Fruit fly (Drosophila melanogaster) whole organism, embryonic: ENCODE data around the gene CG32462.

ENCODE experiments used
- Abd-B ChIP-seq: fragments of 200-800 bp; sonication (Bioruptor generic); optimal IDR thresholded peaks from 2 replicates; lab custom pipeline; 2018; ENCODE audit warnings: missing biosample characterization, mild to moderate bottlenecking, missing genetic modification characterization, moderate library complexity
- Blimp-1 ChIP-seq: fragments of 200-800 bp; sonication (Bioruptor generic); optimal IDR thresholded peaks from 3 replicates; lab custom pipeline; 2018; ENCODE audit warnings: missing biosample characterization, missing genetic modification characterization, mild to moderate bottlenecking, moderate library complexity, missing genetic modification reagents
- CG10565 ChIP-seq: fragments of 200-800 bp; sonication (Bioruptor generic); optimal IDR thresholded peaks from 3 replicates; lab custom pipeline; 2016; ENCODE audit warnings: missing biosample characterization, mild to moderate bottlenecking, missing genetic modification characterization
- CG12744 ChIP-seq: fragments of 200-800 bp; sonication (Bioruptor generic); optimal IDR thresholded peaks from 2 replicates; lab custom pipeline; 2016; ENCODE audit warnings: missing biosample characterization, missing genetic modification characterization
- CG12769 ChIP-seq: fragments of 200-800 bp; sonication (Bioruptor generic); optimal IDR thresholded peaks from 2 replicates; lab custom pipeline; 2019; ENCODE audit warnings: missing biosample characterization, mild to moderate bottlenecking, missing genetic modification characterization, moderate library complexity
- CG13123 ChIP-seq: fragments of 200-800 bp; sonication (Bioruptor generic); optimal IDR thresholded peaks from 2 replicates; lab custom pipeline; 2016; ENCODE audit warnings: missing biosample characterization, missing genetic modification characterization
- CG14860 ChIP-seq: fragments of 200-800 bp; sonication (Bioruptor generic); IDR thresholded peaks from 3 replicates; pipeline ENCODE4 v1.3.6; 2022; ENCODE audit warnings: missing biosample characterization, missing genetic modification characterization; ENCODE audit not compliant: partially characterized antibody
- CG1832 ChIP-seq: fragments of 200-800 bp; sonication (Bioruptor generic); optimal IDR thresholded peaks from 2 replicates; lab custom pipeline; 2017; ENCODE audit warnings: missing biosample characterization, mild to moderate bottlenecking, missing genetic modification characterization, inconsistent platforms
- CG2120 ChIP-seq: fragments of 200-800 bp; sonication (Bioruptor generic); optimal IDR thresholded peaks from 3 replicates; lab custom pipeline; 2016; ENCODE audit warnings: missing biosample characterization, missing genetic modification characterization
- CG2889 ChIP-seq: fragments of 200-800 bp; sonication (Bioruptor generic); IDR thresholded peaks from 3 replicates; pipeline ENCODE4 v1.3.6; 2022; ENCODE audit warnings: missing biosample characterization, missing genetic modification characterization
- CG30020 ChIP-seq: fragments of 200-800 bp; optimal IDR thresholded peaks from 2 replicates; lab custom pipeline; 2019; ENCODE audit warnings: missing biosample characterization, mild to moderate bottlenecking, missing genetic modification characterization, moderate library complexity
- CG30403 ChIP-seq: fragments of 200-800 bp; sonication (Bioruptor generic); optimal IDR thresholded peaks from 3 replicates; lab custom pipeline; 2016; ENCODE audit warnings: missing biosample characterization, missing genetic modification characterization
- CG31441 ChIP-seq: fragments of 200-800 bp; sonication (Bioruptor generic); IDR thresholded peaks from 2 replicates; pipeline ENCODE4 v1.3.6; 2022; ENCODE audit warnings: missing biosample characterization, missing genetic modification characterization
- CG33213 ChIP-seq: fragments of 200-800 bp; sonication (Bioruptor generic); optimal IDR thresholded peaks from 3 replicates; lab custom pipeline; 2016; ENCODE audit warnings: missing biosample characterization, missing genetic modification characterization
- CG33557 ChIP-seq: fragments of 200-800 bp; sonication (Bioruptor generic); optimal IDR thresholded peaks from 2 replicates; lab custom pipeline; 2019; ENCODE audit warnings: missing biosample characterization, mild to moderate bottlenecking, missing genetic modification characterization, moderate library complexity
- CG4707 ChIP-seq: fragments of 200-800 bp; sonication (Bioruptor generic); optimal IDR thresholded peaks from 2 replicates; lab custom pipeline; 2018; ENCODE audit warnings: missing biosample characterization, mild to moderate bottlenecking, missing genetic modification characterization, moderate library complexity
- CG7556 ChIP-seq: fragments of 200-800 bp; sonication (Bioruptor generic); optimal IDR thresholded peaks from 2 replicates; lab custom pipeline; 2017; ENCODE audit warnings: missing biosample characterization, mild to moderate bottlenecking, missing genetic modification characterization
- CrebB ChIP-seq: fragments of 200-800 bp; sonication (Bioruptor generic); optimal IDR thresholded peaks from 3 replicates; lab custom pipeline; 2018; ENCODE audit warnings: missing biosample characterization, mild to moderate bottlenecking, missing genetic modification characterization
- Dek ChIP-seq: fragments of 200-800 bp; sonication (Bioruptor generic); optimal IDR thresholded peaks from 3 replicates; lab custom pipeline; 2019; ENCODE audit warnings: missing biosample characterization, mild to moderate bottlenecking, missing genetic modification characterization, moderate library complexity
- HLHmδ ChIP-seq: fragments of 200-800 bp; sonication (Bioruptor generic); optimal IDR thresholded peaks from 2 replicates; lab custom pipeline; 2018; ENCODE audit warnings: missing biosample characterization, mild to moderate bottlenecking, missing genetic modification characterization, moderate library complexity
- Hand ChIP-seq: fragments of 200-800 bp; sonication (Bioruptor generic); optimal IDR thresholded peaks from 2 replicates; lab custom pipeline; 2017; ENCODE audit warnings: mild to moderate bottlenecking, missing biosample characterization, missing genetic modification reagents, missing genetic modification characterization
- Hey ChIP-seq: fragments of 200-800 bp; sonication (Bioruptor generic); optimal IDR thresholded peaks from 3 replicates; lab custom pipeline; 2018; ENCODE audit warnings: missing biosample characterization, mild to moderate bottlenecking, missing genetic modification characterization
- Hr78 ChIP-seq, 2 experiments: fragments of 200-800 bp in 1 of 2; fragments of >200 bp in 1 of 2; sonication (Bioruptor generic) in 1 of 2; optimal IDR thresholded peaks; 2 replicates each; lab custom pipeline; 2017 to 2019; ENCODE audit warnings: missing biosample characterization in 2 of 2, missing genetic modification characterization in 2 of 2, mild to moderate bottlenecking in 1 of 2, moderate library complexity in 1 of 2
- Med ChIP-seq: fragments of 200-800 bp; sonication (Bioruptor generic); peaks from one replicate; lab custom pipeline; 2016; ENCODE audit warnings: missing biosample characterization, missing genetic modification characterization, mild to moderate bottlenecking, inconsistent platforms, moderate library complexity
- NfI ChIP-seq: fragments of 200-800 bp; sonication (Bioruptor generic); optimal IDR thresholded peaks from 3 replicates; lab custom pipeline; 2018; ENCODE audit warnings: missing biosample characterization, mild to moderate bottlenecking, missing genetic modification characterization, moderate library complexity
- Opbp ChIP-seq: fragments of 200-800 bp; sonication (Bioruptor generic); IDR thresholded peaks from 3 replicates; pipeline ENCODE4 v1.3.6; 2022; ENCODE audit warnings: missing biosample characterization, missing genetic modification characterization; ENCODE audit not compliant: partially characterized antibody
- Pdp1 ChIP-seq, 2 experiments: fragments of 200-800 bp; sonication (Bioruptor generic); optimal IDR thresholded peaks; 3 replicates each; lab custom pipeline; 2016; ENCODE audit warnings: missing biosample characterization in 2 of 2, missing genetic modification characterization in 2 of 2, mild to moderate bottlenecking in 1 of 2, moderate library complexity in 1 of 2
- Rfx ChIP-seq: fragments of 200-800 bp; sonication (Bioruptor generic); IDR thresholded peaks from 2 replicates; pipeline ENCODE4 v1.3.6; 2022; ENCODE audit warnings: missing biosample characterization, missing genetic modification characterization
- Six4 ChIP-seq: fragments of 200-800 bp; sonication (Bioruptor generic); optimal IDR thresholded peaks from 2 replicates; lab custom pipeline; 2016; ENCODE audit warnings: missing biosample characterization, missing genetic modification characterization
- Sry-β ChIP-seq: fragments of 200-800 bp; sonication (Bioruptor generic); optimal IDR thresholded peaks from 2 replicates; lab custom pipeline; 2018; ENCODE audit warnings: missing biosample characterization, mild to moderate bottlenecking, missing genetic modification characterization, moderate library complexity
- Taf1 ChIP-seq: fragments of 200-800 bp; sonication (Bioruptor generic); IDR thresholded peaks from 2 replicates; pipeline ENCODE4 v1.3.6; 2022; ENCODE audit warnings: missing biosample characterization, missing genetic modification characterization
- ac ChIP-seq: fragments of 200-800 bp; sonication (Bioruptor generic); optimal IDR thresholded peaks from 3 replicates; lab custom pipeline; 2017; ENCODE audit warnings: missing biosample characterization, mild to moderate bottlenecking, missing genetic modification characterization
- bsh ChIP-seq, 2 experiments: fragments of 200-800 bp; sonication (Bioruptor generic); optimal IDR thresholded peaks; 2 replicates each; lab custom pipeline; 2017 to 2018; ENCODE audit warnings: mild to moderate bottlenecking in 2 of 2, missing biosample characterization in 2 of 2, missing genetic modification characterization in 2 of 2, moderate library complexity in 1 of 2
- da ChIP-seq: fragments of 200-800 bp; sonication (Bioruptor generic); optimal IDR thresholded peaks from 2 replicates; lab custom pipeline; 2016; ENCODE audit warnings: missing biosample characterization, missing genetic modification characterization
- exex ChIP-seq: fragments of 200-800 bp; sonication (Bioruptor generic); optimal IDR thresholded peaks from 4 replicates; lab custom pipeline; 2018; ENCODE audit warnings: missing biosample characterization, mild to moderate bottlenecking, missing genetic modification characterization, moderate library complexity
- fd102C ChIP-seq: fragments of 200-800 bp; sonication (Bioruptor generic); optimal IDR thresholded peaks from 2 replicates; lab custom pipeline; 2018; ENCODE audit warnings: missing biosample characterization, mild to moderate bottlenecking, missing genetic modification characterization, moderate library complexity
- gt ChIP-seq: fragments of 200-800 bp; sonication (Bioruptor generic); IDR thresholded peaks from 2 replicates; pipeline ENCODE4 v1.3.6; 2022; ENCODE audit warnings: missing biosample characterization, missing genetic modification characterization
- jing ChIP-seq: fragments of 200-800 bp; sonication (Bioruptor generic); optimal IDR thresholded peaks from 2 replicates; lab custom pipeline; 2018; ENCODE audit warnings: missing biosample characterization, mild to moderate bottlenecking, missing genetic modification characterization
- knrl ChIP-seq: fragments of 200-800 bp; sonication (Bioruptor generic); IDR thresholded peaks from 3 replicates; pipeline ENCODE4 v1.3.6; 2022; ENCODE audit warnings: missing biosample characterization, missing genetic modification characterization; ENCODE audit not compliant: partially characterized antibody
- lilli ChIP-seq: fragments of 200-800 bp; sonication (Bioruptor generic); optimal IDR thresholded peaks from 3 replicates; lab custom pipeline; 2016; ENCODE audit warnings: missing biosample characterization, missing genetic modification characterization
- lov ChIP-seq, 2 experiments: fragments of 200-800 bp in 1 of 2; fragments of >200 bp in 1 of 2; sonication (Bioruptor generic) in 1 of 2; IDR thresholded peaks in 1 of 2; optimal IDR thresholded peaks in 1 of 2; 2 replicates in 1 of 2; 3 replicates in 1 of 2; pipeline versions ENCODE4 v1.3.6 to Lab custom; 2017 to 2022; ENCODE audit warnings: missing biosample characterization in 1 of 2, missing genetic modification characterization in 1 of 2
- pb ChIP-seq: fragments of 200-800 bp; sonication (Bioruptor generic); optimal IDR thresholded peaks from 3 replicates; lab custom pipeline; 2016; ENCODE audit warnings: missing biosample characterization, missing genetic modification characterization
- sens-2 ChIP-seq: fragments of 200-800 bp; sonication (Bioruptor generic); IDR thresholded peaks from 2 replicates; pipeline ENCODE4 v1.3.6; 2022; ENCODE audit warnings: missing biosample characterization, missing genetic modification characterization
- stc ChIP-seq: fragments of 200-800 bp; sonication (Bioruptor generic); IDR thresholded peaks from 2 replicates; pipeline ENCODE4 v1.3.6; 2022; ENCODE audit warnings: missing biosample characterization, missing genetic modification characterization
- sug ChIP-seq: fragments of 200-800 bp; optimal IDR thresholded peaks from 2 replicates; lab custom pipeline; 2019; ENCODE audit warnings: missing biosample characterization, mild to moderate bottlenecking, missing genetic modification characterization, moderate library complexity
- tin ChIP-seq: fragments of 200-800 bp; sonication (Bioruptor generic); optimal IDR thresholded peaks from 3 replicates; lab custom pipeline; 2016; ENCODE audit warnings: missing biosample characterization, missing genetic modification characterization
- z ChIP-seq: fragments of 200-800 bp; sonication (Bioruptor generic); IDR thresholded peaks from 3 replicates; pipeline ENCODE4 v1.3.6; 2022; ENCODE audit warnings: missing biosample characterization, missing genetic modification characterization

CG32462 gene

DNA sequence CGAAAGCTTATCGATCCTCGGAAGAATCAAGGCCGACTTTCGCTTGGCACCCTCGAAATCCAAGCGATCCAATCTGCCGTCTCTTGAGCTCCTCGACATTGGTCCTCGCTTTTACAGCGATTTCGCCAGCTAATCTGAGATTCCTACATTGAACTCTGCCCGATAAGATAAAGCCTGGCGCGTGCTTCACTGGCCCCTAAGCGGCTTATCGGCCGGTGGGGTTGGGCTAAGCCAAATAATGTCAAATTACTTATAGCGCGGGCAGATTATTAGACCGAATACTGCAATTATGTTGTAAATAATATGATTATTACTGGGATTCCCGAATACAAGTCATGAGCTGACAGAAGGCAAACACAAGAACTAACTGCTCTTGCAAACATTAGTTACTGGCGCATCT lies 36.7 kb upstream of the CG32462 start (continued):
- TF ChIP-seq knrl (GFP tag; lab: Robert Waterston, UW): no peak
- no peak for TF ChIP-seq CG2120 (GFP tag; lab: Kevin White, UChicago)
- TF ChIP-seq NfI (GFP tag; lab: Kevin White, UChicago): no peak
- no peak for TF ChIP-seq pb (GFP tag; lab: Kevin White, UChicago)
- peak in 1 of 2 experiments; percentile 79 for TF ChIP-seq Hr78 (GFP tag; optimal IDR thresholded peaks at IDR 0.05; lab: Kevin White, UChicago)
- TF ChIP-seq da (GFP tag; lab: Kevin White, UChicago): no peak
- no peak for TF ChIP-seq Sry-β (GFP tag; lab: Kevin White, UChicago)
- TF ChIP-seq ac (GFP tag; lab: Kevin White, UChicago): no peak
- no peak for TF ChIP-seq Dek (tag; lab: Kevin White, UChicago)
- TF ChIP-seq Rfx: no peak
- no peak for TF ChIP-seq HLHmδ
- no peak for TF ChIP-seq CG14860 (GFP tag; lab: Robert Waterston, UW)
- no peak for TF ChIP-seq gt
- no peak for TF ChIP-seq CG30020
- TF ChIP-seq lilli (GFP tag; lab: Kevin White, UChicago): no peak
- TF ChIP-seq CG4707 (GFP tag; lab: Kevin White, UChicago): no peak
- no peak for TF ChIP-seq CG10565
- no peak for TF ChIP-seq CG2889 (GFP tag; lab: Robert Waterston, UW)
- no peak for TF ChIP-seq Six4 (GFP tag; lab: Kevin White, UChicago)
- TF ChIP-seq stc (GFP tag; lab: Robert Waterston, UW): no peak
- peak; percentile 34 for TF ChIP-seq Med (GFP tag; lab: Kevin White, UChicago)
- TF ChIP-seq tin (GFP tag; lab: Kevin White, UChicago): no peak
- no peak for TF ChIP-seq CG12744 (GFP tag; lab: Kevin White, UChicago)
- no peak for TF ChIP-seq CG33213 (GFP tag; lab: Kevin White, UChicago)
- TF ChIP-seq jing (GFP tag; lab: Kevin White, UChicago): no peak
- TF ChIP-seq Blimp-1 (GFP tag; lab: Kevin White, UChicago): no peak
- no peak for TF ChIP-seq CG12769 (tag; lab: Kevin White, UChicago)
- 0 out of 3 replicates have a peak, but pooled peaks have one; percentile 12 for TF ChIP-seq Opbp (GFP tag; lab: Robert Waterston, UW)
- TF ChIP-seq lov (optimal IDR thresholded peaks at IDR 0.05; lab: Kevin White, UChicago): no peak
- no peak for TF ChIP-seq lov (GFP tag; IDR thresholded peaks at IDR 0.05; lab: Robert Waterston, UW)
- TF ChIP-seq Abd-B (GFP tag; lab: Kevin White, UChicago): no peak
- TF ChIP-seq Hand (GFP tag; lab: Kevin White, UChicago): no peak
- TF ChIP-seq CG7556 (GFP tag; lab: Kevin White, UChicago): no peak
- peak; percentile 97 for TF ChIP-seq exex (tag; lab: Kevin White, UChicago)
- TF ChIP-seq sens-2: no peak
- no peak for TF ChIP-seq CG13123 (GFP tag; lab: Kevin White, UChicago)
- TF ChIP-seq fd102C (GFP tag; lab: Kevin White, UChicago): no peak
- peak; percentile 81 for TF ChIP-seq sug
- no peak for TF ChIP-seq Pdp1 (GFP tag; optimal IDR thresholded peaks at IDR 0.05; lab: Kevin White, UChicago)
- no peak for TF ChIP-seq z (GFP tag; lab: Robert Waterston, UW)
- TF ChIP-seq Taf1 (GFP tag; lab: Robert Waterston, UW): no peak
- TF ChIP-seq CrebB (tag; lab: Kevin White, UChicago): no peak
- no peak for TF ChIP-seq CG1832 (GFP tag; lab: Kevin White, UChicago)
- no peak for TF ChIP-seq CG31441 (GFP tag; lab: Robert Waterston, UW)
- TF ChIP-seq bsh (GFP tag; optimal IDR thresholded peaks at IDR 0.05; lab: Kevin White, UChicago): no peak
- TF ChIP-seq CG30403 (GFP tag; lab: Kevin White, UChicago): no peak
- peak; percentile 99 for TF ChIP-seq Hey
- TF ChIP-seq CG33557 (GFP tag; lab: Kevin White, UChicago): no peak
- TF ChIP-seq, all 482 proteins: peak for 15
